Fruit fly (Drosophila melanogaster) whole organism, pupa: ENCODE data around the gene tub.

ENCODE experiments used
- CG10348 ChIP-seq: fragments of 200-800 bp; sonication (Bioruptor generic); IDR thresholded peaks from 2 replicates; pipeline ENCODE4 v1.3.6; 2022; ENCODE audit warnings: missing biosample characterization, missing genetic modification characterization
- CG14655 ChIP-seq: fragments of 200-800 bp; sonication (Bioruptor generic); optimal IDR thresholded peaks from 3 replicates; lab custom pipeline; 2017; ENCODE audit warnings: mild to moderate bottlenecking, missing biosample characterization, missing genetic modification reagents, missing genetic modification characterization
- CG32121 ChIP-seq: fragments of 200-800 bp; sonication (Bioruptor generic); IDR thresholded peaks from 2 replicates; pipeline ENCODE4 v1.3.6; 2022; ENCODE audit warnings: missing biosample characterization, missing genetic modification characterization
- CG4496 ChIP-seq: fragments of 200-800 bp; sonication (Bioruptor generic); IDR thresholded peaks from 3 replicates; pipeline ENCODE4 v1.3.6; 2022; ENCODE audit warnings: missing biosample characterization, missing genetic modification characterization
- CG8159 ChIP-seq: fragments of 200-800 bp; sonication (Bioruptor generic); optimal IDR thresholded peaks from 3 replicates; lab custom pipeline; 2018; ENCODE audit warnings: missing biosample characterization, mild to moderate bottlenecking, missing genetic modification characterization, moderate library complexity
- CG8301 ChIP-seq: fragments of 200-800 bp; sonication (Bioruptor generic); optimal IDR thresholded peaks from 2 replicates; lab custom pipeline; 2018; ENCODE audit warnings: missing biosample characterization, mild to moderate bottlenecking, missing genetic modification characterization
- D1 ChIP-seq: fragments of 200-800 bp; sonication (Bioruptor generic); optimal IDR thresholded peaks from 2 replicates; lab custom pipeline; 2018; ENCODE audit warnings: missing biosample characterization, mild to moderate bottlenecking, missing genetic modification characterization, moderate library complexity
- Ets98B ChIP-seq: fragments of 200-800 bp; sonication (Bioruptor generic); IDR thresholded peaks from 2 replicates; pipeline ENCODE4 v1.3.6; 2022; ENCODE audit warnings: missing biosample characterization, missing genetic modification characterization
- Pif1A ChIP-seq: fragments of 200-800 bp; sonication (Bioruptor generic); optimal IDR thresholded peaks from 3 replicates; lab custom pipeline; 2016; ENCODE audit warnings: missing biosample characterization, missing genetic modification characterization
- Pif1B ChIP-seq: fragments of 200-800 bp; sonication (Bioruptor generic); optimal IDR thresholded peaks from 3 replicates; lab custom pipeline; 2016; ENCODE audit warnings: missing biosample characterization, missing genetic modification characterization
- Snoo ChIP-seq: fragments of 200-800 bp; sonication (Bioruptor generic); optimal IDR thresholded peaks from 3 replicates; lab custom pipeline; 2017; ENCODE audit warnings: missing biosample characterization, mild to moderate bottlenecking, missing genetic modification characterization, inconsistent platforms
- fd96Ca ChIP-seq: fragments of 200-800 bp; sonication (Bioruptor generic); IDR thresholded peaks from 3 replicates; pipeline ENCODE4 v1.3.6; 2022; ENCODE audit warnings: missing biosample characterization, missing genetic modification characterization

DNA sequence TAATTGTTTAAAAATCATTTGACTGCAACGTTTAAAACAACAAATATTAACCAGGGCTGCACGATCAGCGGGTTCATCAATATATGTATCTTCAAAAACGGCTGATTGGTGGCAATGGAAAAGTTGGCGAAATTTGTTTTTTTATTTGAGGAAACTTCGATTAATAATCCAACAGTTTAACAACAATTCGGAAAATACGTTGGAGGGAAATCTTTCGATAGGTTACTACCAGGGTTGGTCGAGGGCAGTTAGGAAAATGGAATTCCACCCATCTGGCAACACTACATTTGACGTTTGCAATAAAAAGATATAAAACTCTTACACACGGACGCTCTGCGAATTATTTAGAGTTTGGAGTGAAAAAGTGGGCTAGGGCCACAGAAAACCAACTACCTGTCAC, 49.6 kb downstream of the tub start, which contains the start of the genes Lipt2 and CG14650:
- TF ChIP-seq Ets98B (GFP tag; lab: Robert Waterston, UW) = no peak
- no peak for TF ChIP-seq CG8159 (tag; lab: Kevin White, UChicago)
- peak; percentile 45; the same call in 1 of the 3 replicates for TF ChIP-seq CG4496 (GFP tag; lab: Robert Waterston, UW)
- TF ChIP-seq Pif1B = no peak
- TF ChIP-seq CG10348 = no peak
- no peak for TF ChIP-seq CG8301 (tag; lab: Kevin White, UChicago)
- TF ChIP-seq fd96Ca (GFP tag; lab: Robert Waterston, UW) = peak; percentile 34; the same call in 1 of the 3 replicates
- no peak for TF ChIP-seq CG14655
- TF ChIP-seq CG32121 = no peak
- no peak for TF ChIP-seq Pif1A (GFP tag; lab: Kevin White, UChicago)
- no peak for TF ChIP-seq Snoo (tag; lab: Kevin White, UChicago)
- no peak for TF ChIP-seq D1
